Worm (Caenorhabditis elegans) whole organism, late embryonic: ENCODE measurements around the gene F43G6.4.

Source experiments
- C08G9.2 ChIP-seq: sonication (generic microtip); optimal IDR thresholded peaks from 2 replicates; lab custom pipeline; 2016; ENCODE audit warnings: mild to moderate bottlenecking, missing genetic modification characterization, moderate library complexity, missing compliant biosample characterization
- K09A11.1 ChIP-seq: sonication (generic microtip); optimal IDR thresholded peaks from 2 replicates; lab custom pipeline; 2017; ENCODE audit warnings: antibody characterized with exemption, mild to moderate bottlenecking, missing genetic modification characterization, missing compliant biosample characterization; ENCODE audit not compliant: insufficient read depth
- T23F11.4 ChIP-seq: fragments of 200-800 bp; sonication (Bioruptor generic); optimal IDR thresholded peaks from 2 replicates; lab custom pipeline; 2018; ENCODE audit warnings: mild to moderate bottlenecking, missing genetic modification characterization, missing compliant biosample characterization
- ahr-1 ChIP-seq: sonication (generic microtip); optimal IDR thresholded peaks from 2 replicates; lab custom pipeline; 2016; ENCODE audit warnings: missing genetic modification characterization, missing compliant biosample characterization
- ceh-22 ChIP-seq: sonication (generic microtip); optimal IDR thresholded peaks from 2 replicates; lab custom pipeline; 2017; ENCODE audit warnings: missing biosample characterization, missing genetic modification characterization
- ceh-30 ChIP-seq: fragments of 150-350 bp; optimal IDR thresholded peaks from 2 replicates; lab custom pipeline; 2014; ENCODE audit warnings: missing biosample characterization, missing genetic modification characterization
- ceh-31 ChIP-seq: sonication (generic microtip); optimal IDR thresholded peaks from 2 replicates; lab custom pipeline; 2016; ENCODE audit warnings: missing genetic modification characterization, missing compliant biosample characterization
- ceh-34 ChIP-seq: sonication (generic microtip); optimal IDR thresholded peaks from 2 replicates; lab custom pipeline; 2016; ENCODE audit warnings: mild to moderate bottlenecking, missing genetic modification characterization, missing compliant biosample characterization
- ceh-45 ChIP-seq: fragments of 200-800 bp; sonication (Bioruptor generic); IDR thresholded peaks from 2 replicates; pipeline ENCODE4 v1.3.6; 2022; ENCODE audit warnings: missing genetic modification reagents, missing genetic modification characterization, missing compliant biosample characterization
- che-1 ChIP-seq: sonication (generic microtip); optimal IDR thresholded peaks from 2 replicates; lab custom pipeline; 2016; ENCODE audit warnings: mild to moderate bottlenecking, missing genetic modification characterization, missing compliant biosample characterization
- dmd-4 ChIP-seq: sonication (generic microtip); optimal IDR thresholded peaks from 2 replicates; lab custom pipeline; 2016; ENCODE audit warnings: borderline replicate concordance, missing genetic modification characterization, missing compliant biosample characterization
- elt-4 ChIP-seq: sonication (generic microtip); optimal IDR thresholded peaks from 2 replicates; lab custom pipeline; 2016; ENCODE audit warnings: missing genetic modification characterization, missing compliant biosample characterization
- ets-4 ChIP-seq: sonication (generic microtip); optimal IDR thresholded peaks from 2 replicates; lab custom pipeline; 2016; ENCODE audit warnings: missing genetic modification characterization, missing compliant biosample characterization
- fax-1 ChIP-seq: sonication (generic microtip); optimal IDR thresholded peaks from 2 replicates; lab custom pipeline; 2016; ENCODE audit warnings: missing genotype, missing genetic modification characterization, missing compliant biosample characterization
- fkh-6 ChIP-seq: sonication (generic microtip); optimal IDR thresholded peaks from 2 replicates; lab custom pipeline; 2016; ENCODE audit warnings: missing genetic modification characterization, missing compliant biosample characterization
- hlh-13 ChIP-seq: fragments of 200-800 bp; sonication (Bioruptor generic); optimal IDR thresholded peaks from 2 replicates; lab custom pipeline; 2018; ENCODE audit warnings: mild to moderate bottlenecking, missing genetic modification characterization, missing compliant biosample characterization
- hlh-15 ChIP-seq: sonication (generic microtip); optimal IDR thresholded peaks from 2 replicates; lab custom pipeline; 2016; ENCODE audit warnings: missing genetic modification characterization, missing compliant biosample characterization
- hlh-6 ChIP-seq: sonication (generic microtip); optimal IDR thresholded peaks from 2 replicates; lab custom pipeline; 2016; ENCODE audit warnings: missing genotype, missing genetic modification characterization, missing compliant biosample characterization
- hlh-8 ChIP-seq: sonication (generic microtip); optimal IDR thresholded peaks from 2 replicates; lab custom pipeline; 2016; ENCODE audit warnings: missing genotype, missing genetic modification characterization, missing compliant biosample characterization
- lim-6 ChIP-seq: sonication (generic microtip); optimal IDR thresholded peaks from 2 replicates; lab custom pipeline; 2016; ENCODE audit warnings: missing genetic modification characterization, missing compliant biosample characterization
- nfya-1 ChIP-seq: sonication (generic microtip); optimal IDR thresholded peaks from 2 replicates; lab custom pipeline; 2017; ENCODE audit warnings: missing genetic modification characterization, mild to moderate bottlenecking, missing compliant biosample characterization, antibody characterized with exemption, moderate library complexity
- nhr-11 ChIP-seq: fragments of 150-350 bp; optimal IDR thresholded peaks from 2 replicates; lab custom pipeline; 2014; ENCODE audit warnings: missing biosample characterization, missing genetic modification characterization
- nhr-232 ChIP-seq: sonication (generic microtip); optimal IDR thresholded peaks from 2 replicates; lab custom pipeline; 2016; ENCODE audit warnings: missing genetic modification characterization, missing compliant biosample characterization
- odd-2 ChIP-seq: sonication (generic microtip); optimal IDR thresholded peaks from 2 replicates; lab custom pipeline; 2017; ENCODE audit warnings: antibody characterized with exemption, mild to moderate bottlenecking, missing genetic modification characterization, missing compliant biosample characterization
- pax-1 ChIP-seq: fragments of 150-350 bp; optimal IDR thresholded peaks from 2 replicates; lab custom pipeline; 2014; ENCODE audit warnings: missing biosample characterization, missing genetic modification characterization
- pros-1 ChIP-seq: fragments of 150-350 bp; optimal IDR thresholded peaks from 2 replicates; lab custom pipeline; 2014; ENCODE audit warnings: missing biosample characterization, missing genetic modification reagents, missing genetic modification characterization
- ref-2 ChIP-seq: sonication (generic microtip); optimal IDR thresholded peaks from 2 replicates; lab custom pipeline; 2016; ENCODE audit warnings: missing genetic modification characterization, missing compliant biosample characterization
- sox-4 ChIP-seq: sonication (generic microtip); optimal IDR thresholded peaks from 2 replicates; lab custom pipeline; 2017; ENCODE audit warnings: mild to moderate bottlenecking, missing genetic modification characterization, inconsistent platforms, missing compliant biosample characterization
- tbx-2 ChIP-seq: sonication (generic microtip); optimal IDR thresholded peaks from 2 replicates; lab custom pipeline; 2016; ENCODE audit warnings: missing genetic modification characterization, missing compliant biosample characterization
- tbx-7 ChIP-seq: sonication (generic microtip); optimal IDR thresholded peaks from 2 replicates; lab custom pipeline; 2016; ENCODE audit warnings: missing genotype, missing genetic modification characterization, missing compliant biosample characterization
- ttx-3 ChIP-seq: sonication (generic microtip); optimal IDR thresholded peaks from 2 replicates; lab custom pipeline; 2016; ENCODE audit warnings: missing genetic modification reagents, missing genetic modification characterization, missing compliant biosample characterization
- unc-3 ChIP-seq, 2 experiments: fragments of 200-800 bp in 1 of 2; sonication (Bioruptor generic) in 1 of 2; sonication (generic microtip) in 1 of 2; conservative IDR thresholded peaks in 1 of 2; optimal IDR thresholded peaks in 1 of 2; 2 replicates each; pipeline versions ENCODE4 v1.3.6 to Lab custom; 2016 to 2022; ENCODE audit warnings: missing compliant biosample characterization in 2 of 2, missing genetic modification characterization in 2 of 2, missing genetic modification reagents in 1 of 2
- unc-55 ChIP-seq: sonication (generic microtip); optimal IDR thresholded peaks from 2 replicates; lab custom pipeline; 2017; ENCODE audit warnings: missing biosample characterization, missing genetic modification reagents, missing genetic modification characterization
- unc-86 ChIP-seq: sonication (generic microtip); optimal IDR thresholded peaks from 2 replicates; lab custom pipeline; 2016; ENCODE audit warnings: missing genetic modification characterization, missing compliant biosample characterization
- zip-5 ChIP-seq: sonication (generic microtip); optimal IDR thresholded peaks from 2 replicates; lab custom pipeline; 2016; ENCODE audit warnings: missing genetic modification characterization, missing compliant biosample characterization
- ztf-16 ChIP-seq: sonication (generic microtip); optimal IDR thresholded peaks from 2 replicates; lab custom pipeline; 2017; ENCODE audit warnings: missing genetic modification characterization, missing compliant biosample characterization

Gene F43G6.4

DNA sequence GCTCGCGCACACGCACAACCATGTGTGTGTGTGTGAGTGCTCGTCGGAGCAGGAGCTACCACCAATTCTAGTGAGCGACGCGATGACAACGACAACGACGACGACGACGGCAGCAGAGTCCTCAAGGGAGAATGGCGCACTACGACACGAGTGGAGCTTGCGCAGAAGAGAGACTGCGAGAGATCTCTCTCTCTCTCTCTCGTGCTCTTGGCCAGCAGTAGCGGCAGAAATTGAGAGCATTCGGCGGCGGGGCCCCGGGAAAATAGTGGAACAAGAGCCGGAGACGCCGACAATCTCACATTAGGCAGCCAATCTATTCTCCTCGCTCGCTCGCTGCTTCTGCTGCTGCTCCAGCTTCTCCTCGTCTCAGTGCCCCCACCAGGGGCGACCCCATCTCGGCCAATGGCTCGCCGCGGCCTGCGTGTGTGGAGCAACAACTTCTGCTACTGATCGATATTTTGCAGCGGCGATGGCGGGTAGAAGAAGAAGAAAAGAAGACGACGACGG is 43.7 kb upstream of the F43G6.4 start (continued):
- TF ChIP-seq hlh-15 (tag; lab: Kevin White, UChicago) (no peak), zip-5 (tag; lab: Kevin White, UChicago) (no peak), tbx-7 (tag; lab: Kevin White, UChicago) (no peak), unc-3 (GFP tag; conservative IDR thresholded peaks at IDR 0.05; lab: Robert Waterston, UW) (no peak), unc-3 (tag; optimal IDR thresholded peaks at IDR 0.05; lab: Kevin White, UChicago) (peak; percentile 56), dmd-4 (tag; lab: Kevin White, UChicago) (peak; percentile 48), odd-2 (tag; lab: Kevin White, UChicago) (no peak), hlh-6 (tag; lab: Kevin White, UChicago) (peak; percentile 68), nfya-1 (peak; percentile 94), ztf-16 (tag; lab: Kevin White, UChicago) (no peak), hlh-13 (GFP tag; lab: Kevin White, UChicago) (no peak), pax-1 (no peak), unc-86 (tag; lab: Kevin White, UChicago) (peak; percentile 60), ahr-1 (tag; lab: Kevin White, UChicago) (peak; percentile 35), fax-1 (tag; lab: Kevin White, UChicago) (peak; percentile 18), C08G9.2 (tag; lab: Kevin White, UChicago) (peak; percentile 66), pros-1 (peak; percentile 2), unc-55 (GFP tag; lab: Kevin White, UChicago) (peak; percentile 85), hlh-8 (peak; percentile 5), che-1 (peak; percentile 20), lim-6 (tag; lab: Kevin White, UChicago) (peak; percentile 30), tbx-2 (peak; percentile 80), ceh-30 (tag; lab: Kevin White, UChicago) (no peak), K09A11.1 (tag; lab: Kevin White, UChicago) (no peak), sox-4 (tag; lab: Kevin White, UChicago) (no peak), ceh-45 (GFP tag; lab: Robert Waterston, UW) (no peak), ttx-3 (tag; lab: Kevin White, UChicago) (peak; percentile 20), ceh-31 (peak; percentile 89), nhr-232 (tag; lab: Kevin White, UChicago) (no peak)

- TF ChIP-seq ceh-22 (no peak), nfya-1 (peak; percentile 18)
These were observed 42.7 kb upstream of the F43G6.4 start for ce11 chrII:11747889-11748288.

DNA sequence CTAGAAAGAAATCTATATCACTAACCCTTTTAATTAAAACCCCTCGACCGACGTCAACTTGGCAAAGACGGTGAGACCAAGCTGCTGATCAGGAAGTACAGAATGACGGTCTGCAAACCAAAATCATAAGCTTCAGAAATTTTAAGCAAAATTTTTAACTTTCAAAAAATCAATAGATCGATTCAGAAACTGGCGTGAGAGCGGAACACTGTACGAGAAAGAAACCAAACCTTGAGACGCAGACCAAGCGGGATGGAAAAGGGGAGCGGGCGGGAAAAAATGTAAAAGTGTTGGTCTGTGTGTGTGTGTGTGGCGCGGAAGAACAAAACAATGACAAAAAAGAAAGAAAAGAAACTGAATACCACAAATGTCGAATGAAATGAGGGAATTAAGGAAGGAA is 42.1 kb upstream of the F43G6.4 start, which contains the start of the genes F44E5.17 and gpb-1:
TSS of gene F44E5.17 (minus strand) at position 101 of the 400 bp plus-strand sequence.
TSS of gene gpb-1 (minus strand) at position 118 of the 400 bp plus-strand sequence.
- no peak for TF ChIP-seq ceh-34 (tag; lab: Kevin White, UChicago)
- no peak for TF ChIP-seq hlh-15 (tag; lab: Kevin White, UChicago)
- TF ChIP-seq ttx-3 (tag; lab: Kevin White, UChicago) = no peak
- TF ChIP-seq dmd-4 (tag; lab: Kevin White, UChicago) = no peak
- TF ChIP-seq nhr-11 (tag; lab: Kevin White, UChicago) = no peak
- no peak for TF ChIP-seq fkh-6 (tag; lab: Kevin White, UChicago)
- no peak for TF ChIP-seq pros-1
- TF ChIP-seq C08G9.2 (tag; lab: Kevin White, UChicago) = no peak
- TF ChIP-seq ref-2 (tag; lab: Kevin White, UChicago) = no peak
- no peak for TF ChIP-seq che-1
- no peak for TF ChIP-seq T23F11.4 (GFP tag; lab: Kevin White, UChicago)
- TF ChIP-seq elt-4 (tag; lab: Kevin White, UChicago) = no peak
- TF ChIP-seq K09A11.1 (tag; lab: Kevin White, UChicago) = no peak
- TF ChIP-seq fax-1 (tag; lab: Kevin White, UChicago) = no peak
- no peak for TF ChIP-seq nhr-232 (tag; lab: Kevin White, UChicago)
- no peak for TF ChIP-seq ets-4 (tag; lab: Kevin White, UChicago)
- TF ChIP-seq nfya-1 = no peak
- TF ChIP-seq tbx-2 = no peak
